Fruit fly (Drosophila melanogaster) whole organism, pupa: ENCODE data around the gene ATPsynO.

ENCODE experiments used
- CG12605 ChIP-seq: fragments of 200-800 bp; sonication (Bioruptor generic); IDR thresholded peaks from 2 replicates; pipeline ENCODE4 v1.3.6; 2022; ENCODE audit warnings: missing biosample characterization, missing genetic modification characterization
- CG15710 ChIP-seq: fragments of 200-800 bp; sonication (Bioruptor generic); optimal IDR thresholded peaks from 2 replicates; lab custom pipeline; 2018; ENCODE audit warnings: missing biosample characterization, mild to moderate bottlenecking, missing genetic modification characterization, moderate library complexity
- CG17806 ChIP-seq: fragments of 200-800 bp; sonication (Bioruptor generic); optimal IDR thresholded peaks from 2 replicates; lab custom pipeline; 2018; ENCODE audit warnings: missing biosample characterization, mild to moderate bottlenecking, missing genetic modification characterization, moderate library complexity
- CG34367 ChIP-seq: fragments of 200-800 bp; sonication (Bioruptor generic); optimal IDR thresholded peaks from 2 replicates; lab custom pipeline; 2018; ENCODE audit warnings: missing biosample characterization, mild to moderate bottlenecking, missing genetic modification characterization
- CG4496 ChIP-seq: fragments of 200-800 bp; sonication (Bioruptor generic); IDR thresholded peaks from 3 replicates; pipeline ENCODE4 v1.3.6; 2022; ENCODE audit warnings: missing biosample characterization, missing genetic modification characterization
- CG8301 ChIP-seq: fragments of 200-800 bp; sonication (Bioruptor generic); optimal IDR thresholded peaks from 2 replicates; lab custom pipeline; 2018; ENCODE audit warnings: missing biosample characterization, mild to moderate bottlenecking, missing genetic modification characterization
- EcR ChIP-seq: fragments of 200-800 bp; sonication (Bioruptor generic); optimal IDR thresholded peaks from 3 replicates; lab custom pipeline; 2019; ENCODE audit warnings: missing biosample characterization, missing genetic modification characterization, mild to moderate bottlenecking, moderate library complexity, missing genetic modification reagents
- Ets98B ChIP-seq: fragments of 200-800 bp; sonication (Bioruptor generic); IDR thresholded peaks from 2 replicates; pipeline ENCODE4 v1.3.6; 2022; ENCODE audit warnings: missing biosample characterization, missing genetic modification characterization
- Pif1B ChIP-seq: fragments of 200-800 bp; sonication (Bioruptor generic); optimal IDR thresholded peaks from 3 replicates; lab custom pipeline; 2016; ENCODE audit warnings: missing biosample characterization, missing genetic modification characterization
- gl ChIP-seq: fragments of 200-800 bp; sonication (Bioruptor generic); optimal IDR thresholded peaks from 2 replicates; lab custom pipeline; 2018; ENCODE audit warnings: missing biosample characterization, mild to moderate bottlenecking, missing genetic modification characterization
- rn ChIP-seq: fragments of 200-800 bp; sonication (Bioruptor generic); IDR thresholded peaks from 2 replicates; pipeline ENCODE4 v1.3.6; 2022; ENCODE audit warnings: missing biosample characterization, missing genetic modification characterization

- TF ChIP-seq CG4496 (GFP tag; lab: Robert Waterston, UW) (no peak), CG34367 (no peak), CG12605 (GFP tag; lab: Robert Waterston, UW) (no peak), CG8301 (tag; lab: Kevin White, UChicago) (no peak), EcR (GFP tag; lab: Kevin White, UChicago) (no peak), Ets98B (GFP tag; lab: Robert Waterston, UW) (no peak), Pif1B (GFP tag; lab: Kevin White, UChicago) (no peak), rn (no peak), CG15710 (tag; lab: Kevin White, UChicago) (no peak), gl (tag; lab: Kevin White, UChicago) (no peak), CG17806 (no peak)
Observed at dm6 chr3R:15305246-15305645, 39.9 kb downstream of the ATPsynO start.
